Worm (Caenorhabditis elegans): ENCODE results near the gene Y66C5A.1.

DNA sequence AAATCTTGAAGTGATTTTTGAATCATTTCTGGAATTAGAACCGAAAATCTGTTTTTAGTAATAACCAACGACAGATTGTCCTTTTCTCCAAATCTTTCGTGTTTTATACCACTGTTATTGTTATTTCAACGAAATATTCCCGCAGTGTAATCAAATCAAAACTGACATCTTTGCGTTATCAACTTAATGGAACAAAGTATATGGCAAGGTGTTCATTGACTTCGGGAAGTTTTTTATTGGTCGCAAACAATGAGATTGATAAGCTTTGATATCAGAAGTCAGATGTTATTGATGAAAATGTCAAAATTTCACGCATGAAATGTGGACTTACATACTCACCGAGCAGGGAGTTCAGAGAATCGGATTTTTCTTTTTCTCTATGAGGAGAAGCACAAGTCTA lies 30.6 kb downstream of the Y66C5A.1 start, which contains the start of gene F23D12.11:
- TF ChIP-seq saeg-2 (GFP tag; IDR thresholded peaks at IDR 0.05), result no peak
- no peak for TF ChIP-seq ceh-82 (tag; optimal IDR thresholded peaks at IDR 0.05)
- no peak for TF ChIP-seq daf-8 (GFP tag; IDR thresholded peaks at IDR 0.05)
- TF ChIP-seq snpc-4 (tag; optimal IDR thresholded peaks at IDR 0.05), result no peak
- TF ChIP-seq nhr-28 (tag; optimal IDR thresholded peaks at IDR 0.05), result peak; percentile 31

All from whole organism, L4 larva.